Worm (Caenorhabditis elegans): Measurements from ENCODE around the gene srt-65.

Gene srt-65

ce11 chrV:5172833-5173232 lies at the start of gene srt-65:
TSS of gene srt-65 (minus strand) at chrV:5172933.
- TF ChIP-seq dao-5 (tag; optimal IDR thresholded peaks at IDR 0.05) (no peak), him-1 (tag; optimal IDR thresholded peaks at IDR 0.05) (no peak), W03F9.2 (tag; optimal IDR thresholded peaks at IDR 0.05) (no peak)

DNA sequence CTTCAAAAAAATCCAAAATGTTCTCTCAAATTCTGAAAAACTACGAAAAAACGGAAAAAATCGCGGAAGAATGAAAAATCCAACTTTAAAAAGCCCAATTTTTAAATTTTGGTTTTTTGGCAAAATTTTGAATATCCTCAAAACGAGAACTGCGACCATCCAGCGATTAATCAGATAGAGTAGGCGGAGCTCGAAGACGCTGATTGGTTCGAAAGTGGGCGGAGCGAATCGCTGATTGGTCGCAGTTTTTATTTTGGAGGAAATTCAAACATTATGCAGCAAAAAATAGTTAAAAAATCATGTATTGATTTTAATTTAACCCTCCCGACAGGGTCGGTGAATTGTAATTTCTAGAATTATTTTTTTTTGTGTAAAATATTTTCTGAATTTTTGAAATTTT lies 40.9 kb upstream of the srt-65 start:
- TF ChIP-seq dao-5 (tag; optimal IDR thresholded peaks at IDR 0.05) = no peak
- TF ChIP-seq W03F9.2 (tag; optimal IDR thresholded peaks at IDR 0.05) = no peak
- TF ChIP-seq him-1 (tag; optimal IDR thresholded peaks at IDR 0.05) = no peak

DNA sequence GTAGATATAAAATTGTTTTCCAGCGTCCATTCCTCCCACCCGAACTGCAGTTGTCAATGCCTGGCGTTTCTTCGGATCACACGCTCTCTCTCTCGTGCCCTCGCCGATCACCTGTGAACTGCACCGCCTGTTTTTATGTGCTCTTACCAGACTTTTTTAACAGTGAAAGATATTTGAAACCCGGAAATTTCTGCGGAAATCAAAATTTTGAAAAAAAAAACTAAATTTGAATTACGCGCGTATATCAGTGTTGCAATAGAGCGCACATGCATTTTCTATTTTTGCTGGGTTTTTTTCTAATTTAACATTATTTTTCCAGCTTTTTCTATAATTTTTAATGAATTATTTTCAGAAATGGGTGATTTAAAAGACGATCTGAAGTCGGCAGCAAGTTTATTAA lies 31.4 kb upstream of the srt-65 start, which contains the start of gene ttc-37:
TSS of gene ttc-37 (plus strand) at position 349 of the 400 bp plus-strand sequence.
- TF ChIP-seq dao-5 (tag; optimal IDR thresholded peaks at IDR 0.05) (no peak), W03F9.2 (tag; optimal IDR thresholded peaks at IDR 0.05) (no peak), him-1 (tag; optimal IDR thresholded peaks at IDR 0.05) (no peak)

- TF ChIP-seq dao-5 (tag; optimal IDR thresholded peaks at IDR 0.05) (no peak), him-1 (tag; optimal IDR thresholded peaks at IDR 0.05) (no peak), W03F9.2 (tag; optimal IDR thresholded peaks at IDR 0.05) (no peak)
These were observed 30.9 kb upstream of the srt-65 start for ce11 chrV:5203643-5204042.

ce11 chrV:5201706-5202105 lies 29.0 kb upstream of the srt-65 start:
- TF ChIP-seq W03F9.2 (tag; optimal IDR thresholded peaks at IDR 0.05) (no peak), dao-5 (tag; optimal IDR thresholded peaks at IDR 0.05) (no peak), him-1 (tag; optimal IDR thresholded peaks at IDR 0.05) (no peak)

DNA sequence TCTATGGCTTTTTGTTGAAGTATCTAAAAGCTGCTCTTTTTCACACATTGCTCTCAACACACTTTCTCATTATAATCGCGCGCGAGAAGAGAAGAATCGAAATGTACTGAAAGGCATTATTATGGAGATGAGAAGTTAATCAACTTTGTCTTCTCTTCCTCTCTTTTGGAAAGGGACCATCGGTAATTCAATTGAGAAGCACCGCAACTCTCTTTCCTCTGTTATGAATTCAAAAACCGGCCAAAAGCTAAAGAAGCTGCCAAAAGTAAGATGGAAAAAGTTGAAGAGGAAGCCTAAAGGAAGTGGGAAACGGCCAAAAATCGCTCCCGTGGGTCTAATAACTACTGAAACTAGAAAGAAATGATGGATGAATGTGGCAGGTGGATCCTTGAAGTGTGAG lies 27.5 kb upstream of the srt-65 start:
- no peak for TF ChIP-seq him-1 (tag; optimal IDR thresholded peaks at IDR 0.05)
- TF ChIP-seq dao-5 (tag; optimal IDR thresholded peaks at IDR 0.05) = no peak
- no peak for TF ChIP-seq W03F9.2 (tag; optimal IDR thresholded peaks at IDR 0.05)

DNA sequence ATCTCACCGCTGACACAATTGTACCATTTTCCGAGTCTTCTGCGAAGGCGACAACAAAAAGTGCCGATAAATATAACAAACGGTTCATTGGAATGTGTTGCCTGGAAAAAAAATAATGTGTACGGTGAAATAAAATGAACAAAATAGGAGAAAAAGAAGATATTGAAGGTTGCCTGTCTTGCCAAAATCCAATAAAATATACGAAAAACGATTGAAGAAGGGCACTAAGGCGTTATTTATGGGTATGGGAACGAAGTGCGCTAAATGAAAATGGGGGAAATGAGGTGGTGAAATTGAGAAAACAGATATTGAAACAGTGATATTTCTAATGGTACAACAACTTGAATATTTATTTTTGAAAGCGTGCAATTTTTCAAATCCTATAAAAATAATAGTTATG lies 25.5 kb upstream of the srt-65 start, which contains the start of gene Y47A7.2:
TSS of gene Y47A7.2 (minus strand) at position 101 of the 400 bp plus-strand sequence.
- TF ChIP-seq him-1 (tag; optimal IDR thresholded peaks at IDR 0.05) = no peak
- no peak for TF ChIP-seq W03F9.2 (tag; optimal IDR thresholded peaks at IDR 0.05)
- no peak for TF ChIP-seq dao-5 (tag; optimal IDR thresholded peaks at IDR 0.05)

DNA sequence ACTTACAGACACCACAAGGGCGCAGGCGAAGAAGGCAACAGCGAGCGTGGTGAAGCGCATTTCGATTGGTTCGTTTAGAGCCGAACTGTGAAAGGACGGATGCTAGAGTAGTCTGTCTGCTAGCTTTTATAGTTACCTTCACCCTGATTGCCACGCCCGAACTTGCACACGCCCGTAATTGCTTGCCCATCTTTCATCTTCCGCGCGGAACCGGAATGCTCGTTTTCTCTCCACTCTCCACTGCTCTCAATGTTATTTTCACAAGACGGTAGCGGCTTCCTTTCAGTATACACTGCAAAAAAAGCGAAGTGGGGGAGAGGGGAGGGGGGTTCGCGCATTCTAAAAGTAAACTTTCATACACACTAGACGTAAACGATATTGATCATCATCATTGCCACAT lies 21.8 kb upstream of the srt-65 start, which contains the start of gene abu-8:
TSS of gene abu-8 (minus strand) at position 101 of the 400 bp plus-strand sequence.
- no peak for TF ChIP-seq W03F9.2 (tag; optimal IDR thresholded peaks at IDR 0.05)
- TF ChIP-seq dao-5 (tag; optimal IDR thresholded peaks at IDR 0.05) = no peak
- no peak for TF ChIP-seq him-1 (tag; optimal IDR thresholded peaks at IDR 0.05)

- TF ChIP-seq dao-5 (tag; optimal IDR thresholded peaks at IDR 0.05) = no peak
- TF ChIP-seq W03F9.2 (tag; optimal IDR thresholded peaks at IDR 0.05) = no peak
- TF ChIP-seq him-1 (tag; optimal IDR thresholded peaks at IDR 0.05) = no peak
These were observed 19.8 kb upstream of the srt-65 start, which contains the start of gene C03A7.13 for ce11 chrV:5192501-5192900. TSS of gene C03A7.13 (minus strand) at chrV:5192543.

DNA sequence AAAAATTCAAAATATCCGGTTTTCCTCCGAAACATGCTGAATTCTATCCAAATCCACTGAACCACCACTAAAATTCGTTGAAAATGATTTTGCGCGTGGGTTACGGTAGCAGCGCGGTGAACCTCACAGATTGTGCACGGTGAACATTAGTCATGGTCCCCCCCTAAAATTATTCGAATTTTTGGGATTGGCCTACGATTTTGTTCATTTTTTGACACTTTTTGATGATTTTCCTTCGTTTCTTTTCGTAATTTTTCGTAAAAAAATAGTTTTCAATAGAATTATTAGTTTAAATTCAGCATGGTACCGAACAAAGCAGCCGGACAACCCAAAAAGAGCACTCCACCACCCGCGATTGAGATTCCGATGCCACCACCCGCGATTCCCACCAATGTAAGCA lies 8.9 kb upstream of the srt-65 start, which contains the start of gene C03A7.2:
TSS of gene C03A7.2 (plus strand) at position 301 of the 400 bp plus-strand sequence.
- TF ChIP-seq W03F9.2 (tag; optimal IDR thresholded peaks at IDR 0.05) (no peak), him-1 (tag; optimal IDR thresholded peaks at IDR 0.05) (no peak), dao-5 (tag; optimal IDR thresholded peaks at IDR 0.05) (no peak)

DNA sequence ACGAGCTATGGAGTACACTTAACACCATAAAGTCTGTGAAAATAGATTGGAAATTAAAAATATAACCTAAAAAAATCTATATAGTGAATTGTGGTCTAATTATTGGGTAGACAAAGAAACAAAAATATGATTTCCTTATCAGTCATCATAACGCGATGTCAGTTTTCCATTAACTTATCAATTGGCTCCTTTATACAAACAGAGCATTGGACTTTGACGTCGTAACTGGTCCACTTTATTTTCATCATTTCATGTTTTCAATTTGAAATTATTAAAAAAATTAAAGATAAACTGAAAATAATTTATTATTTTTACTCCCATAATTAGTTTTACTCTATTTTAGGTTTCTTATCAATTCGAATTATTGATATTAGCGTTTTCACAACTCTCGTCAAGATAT lies 5.3 kb upstream of the srt-65 start:
- TF ChIP-seq W03F9.2 (tag; optimal IDR thresholded peaks at IDR 0.05) (no peak), him-1 (tag; optimal IDR thresholded peaks at IDR 0.05) (no peak), dao-5 (tag; optimal IDR thresholded peaks at IDR 0.05) (no peak)

DNA sequence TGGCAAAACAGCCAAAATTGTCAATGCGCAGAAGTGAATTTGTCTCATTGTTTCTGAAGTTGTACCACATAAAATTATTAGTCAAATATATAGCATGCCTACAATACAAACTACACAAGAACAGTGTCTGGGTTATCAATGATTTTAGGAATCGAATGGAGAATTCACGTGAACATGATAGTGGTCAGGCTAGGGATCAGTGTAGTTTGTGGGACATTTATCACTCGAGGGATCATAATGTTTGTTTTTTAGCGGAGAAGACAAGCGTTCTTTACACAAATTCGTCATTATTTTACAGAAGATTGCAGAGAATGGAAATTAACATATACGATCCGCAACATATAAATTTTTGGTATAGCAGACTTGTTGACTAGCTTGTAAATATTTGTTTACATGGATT lies 4.5 kb upstream of the srt-65 start, which contains the start of gene ugt-51:
TSS of gene ugt-51 (minus strand) at position 101 of the 400 bp plus-strand sequence.
- no peak for TF ChIP-seq dao-5 (tag; optimal IDR thresholded peaks at IDR 0.05)
- TF ChIP-seq W03F9.2 (tag; optimal IDR thresholded peaks at IDR 0.05) = no peak
- no peak for TF ChIP-seq him-1 (tag; optimal IDR thresholded peaks at IDR 0.05)

DNA sequence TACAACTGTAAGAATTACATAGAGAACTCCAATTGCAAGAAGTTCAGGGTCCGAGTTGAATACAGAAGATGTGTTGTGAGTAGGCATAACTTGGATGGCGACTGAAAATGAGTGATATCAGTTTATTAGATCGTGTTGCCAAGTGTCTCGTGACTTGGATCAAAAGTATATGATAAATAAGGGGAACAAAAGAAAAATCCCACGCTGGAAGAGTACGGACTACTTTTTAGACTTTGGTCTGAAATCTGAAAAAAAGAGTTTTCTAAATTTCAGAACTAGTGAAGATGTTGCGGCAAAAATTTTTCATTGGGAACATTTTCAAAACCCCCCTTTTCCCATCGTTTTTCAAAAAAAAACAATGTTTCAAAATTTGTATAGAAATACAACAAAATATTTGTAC lies 3.1 kb downstream of the srt-65 start, which contains the start of gene srt-64:
TSS of gene srt-64 (minus strand) at position 101 of the 400 bp plus-strand sequence.
- TF ChIP-seq W03F9.2 (tag; optimal IDR thresholded peaks at IDR 0.05) (no peak), him-1 (tag; optimal IDR thresholded peaks at IDR 0.05) (no peak), dao-5 (tag; optimal IDR thresholded peaks at IDR 0.05) (no peak)

DNA sequence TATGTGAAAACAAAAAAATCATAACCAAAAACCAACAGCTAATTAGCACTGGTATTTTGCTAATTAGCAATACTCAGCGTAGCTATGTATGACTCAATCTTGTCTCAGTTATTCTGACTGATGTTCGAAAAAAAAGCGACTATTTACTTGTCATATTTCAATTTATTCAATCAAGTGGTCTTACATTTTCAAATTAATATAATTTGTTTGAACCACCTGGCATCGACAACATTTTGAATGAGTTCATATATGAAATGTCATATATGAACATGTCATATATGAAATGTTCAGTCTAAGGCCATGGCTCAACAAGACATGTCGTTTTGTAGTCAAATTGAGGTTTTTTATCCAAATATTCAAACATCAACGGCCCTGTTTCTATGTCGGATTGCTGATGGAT lies 7.3 kb downstream of the srt-65 start, which contains the start of gene srw-140:
TSS of gene srw-140 (plus strand) at position 301 of the 400 bp plus-strand sequence.
- TF ChIP-seq dao-5 (tag; optimal IDR thresholded peaks at IDR 0.05) = no peak
- TF ChIP-seq W03F9.2 (tag; optimal IDR thresholded peaks at IDR 0.05) = no peak
- TF ChIP-seq him-1 (tag; optimal IDR thresholded peaks at IDR 0.05) = no peak

ce11 chrV:5164682-5165081 lies 8.1 kb downstream of the srt-65 start, which contains the start of gene abu-7:
TSS of gene abu-7 (minus strand) at chrV:5164782.
- TF ChIP-seq dao-5 (tag; optimal IDR thresholded peaks at IDR 0.05) (no peak), W03F9.2 (tag; optimal IDR thresholded peaks at IDR 0.05) (no peak), him-1 (tag; optimal IDR thresholded peaks at IDR 0.05) (no peak)
